Fruit fly (Drosophila melanogaster) whole organism, prepupa: ENCODE data around the gene enc.

ENCODE experiments used
- CG10669 ChIP-seq: fragments of 200-800 bp; sonication (Bioruptor generic); optimal IDR thresholded peaks from 3 replicates; lab custom pipeline; 2018; ENCODE audit warnings: missing biosample characterization, mild to moderate bottlenecking, missing genetic modification characterization, moderate library complexity
- CG11762 ChIP-seq: fragments of 200-800 bp; sonication (Bioruptor generic); optimal IDR thresholded peaks from 3 replicates; lab custom pipeline; 2016; ENCODE audit warnings: missing biosample characterization, missing genetic modification characterization; ENCODE audit not compliant: insufficient read depth
- CG1621 ChIP-seq: fragments of 200-800 bp; sonication (Bioruptor generic); optimal IDR thresholded peaks from 3 replicates; lab custom pipeline; 2018; ENCODE audit warnings: missing biosample characterization, mild to moderate bottlenecking, missing genetic modification characterization
- CG31627 ChIP-seq: fragments of 200-800 bp; sonication (Bioruptor generic); optimal IDR thresholded peaks from 3 replicates; lab custom pipeline; 2016; ENCODE audit warnings: missing biosample characterization, missing genetic modification characterization
- CG4318 ChIP-seq: fragments of 200-800 bp; sonication (Bioruptor generic); optimal IDR thresholded peaks from 3 replicates; lab custom pipeline; 2017; ENCODE audit warnings: missing biosample characterization, mild to moderate bottlenecking, missing genetic modification characterization
- CG8319 ChIP-seq: fragments of 200-800 bp; sonication (Bioruptor generic); optimal IDR thresholded peaks from 3 replicates; lab custom pipeline; 2016; ENCODE audit warnings: missing biosample characterization, missing genetic modification characterization
- Hr38 ChIP-seq: sonication (Bioruptor generic); optimal IDR thresholded peaks from 2 replicates; lab custom pipeline; 2016; ENCODE audit warnings: missing biosample characterization, missing genetic modification characterization
- Hr39 ChIP-seq: fragments of 200-800 bp; sonication (Bioruptor generic); optimal IDR thresholded peaks from 2 replicates; lab custom pipeline; 2016; ENCODE audit warnings: missing biosample characterization, missing genetic modification characterization
- Sox14 ChIP-seq: fragments of 200-800 bp; sonication (Bioruptor generic); optimal IDR thresholded peaks from 3 replicates; lab custom pipeline; 2016; ENCODE audit warnings: missing biosample characterization, missing genetic modification characterization
- Sox15 ChIP-seq: fragments of 200-800 bp; sonication (Bioruptor generic); optimal IDR thresholded peaks from 3 replicates; lab custom pipeline; 2016; ENCODE audit warnings: missing biosample characterization, missing genetic modification characterization
- acj6 ChIP-seq: fragments of 200-800 bp; sonication (Bioruptor generic); optimal IDR thresholded peaks from 3 replicates; lab custom pipeline; 2016; ENCODE audit warnings: missing biosample characterization, missing genetic modification characterization
- eg ChIP-seq: fragments of 200-800 bp; sonication (Bioruptor generic); IDR thresholded peaks from 3 replicates; pipeline ENCODE4 v1.3.6; 2022; ENCODE audit warnings: missing biosample characterization, missing genetic modification characterization
- fd85E ChIP-seq: fragments of 200-800 bp; sonication (Bioruptor generic); optimal IDR thresholded peaks from 3 replicates; lab custom pipeline; 2016; ENCODE audit warnings: missing biosample characterization, missing genetic modification characterization
- net ChIP-seq: fragments of 200-800 bp; sonication (Bioruptor generic); optimal IDR thresholded peaks from 3 replicates; lab custom pipeline; 2016; ENCODE audit warnings: missing biosample characterization, missing genetic modification characterization

DNA sequence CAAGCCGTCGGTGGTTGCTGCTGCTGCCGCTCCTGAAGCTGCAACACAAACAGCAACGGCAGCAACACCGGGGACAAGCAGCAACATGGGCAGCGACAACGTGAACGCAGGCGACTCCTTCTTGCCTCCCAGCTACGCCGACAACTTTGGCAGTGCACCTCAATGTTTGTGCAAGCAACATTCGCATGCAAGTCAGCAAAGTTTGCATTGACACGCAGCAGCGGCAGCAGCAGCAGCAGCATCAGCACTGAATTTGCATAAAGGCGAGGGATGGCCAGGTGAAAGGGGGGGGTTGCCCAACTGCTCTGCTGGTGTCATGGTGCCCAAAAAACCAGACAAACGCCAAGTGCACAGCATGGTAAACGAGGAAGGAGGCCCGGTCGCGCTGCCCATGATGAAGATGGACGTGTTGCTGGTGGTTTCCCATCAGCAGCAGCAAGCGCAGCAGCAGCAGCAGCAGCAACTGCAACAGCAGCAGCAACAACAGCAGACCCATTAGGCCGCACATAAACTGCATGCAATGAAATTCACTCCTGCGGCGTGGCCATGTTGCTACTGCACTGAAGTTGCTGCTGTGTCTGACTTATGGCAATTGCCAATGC is 46.9 kb downstream of the enc start:
- TF ChIP-seq Hr38 (GFP tag; lab: Kevin White, UChicago), result no peak
- TF ChIP-seq CG4318 (GFP tag; lab: Kevin White, UChicago), result no peak
- TF ChIP-seq CG8319 (GFP tag; lab: Kevin White, UChicago), result no peak
- no peak for TF ChIP-seq CG10669 (GFP tag; lab: Kevin White, UChicago)
- no peak for TF ChIP-seq CG11762 (GFP tag; lab: Kevin White, UChicago)
- TF ChIP-seq CG1621, result no peak
- TF ChIP-seq Sox15, result no peak
- no peak for TF ChIP-seq fd85E
- no peak for TF ChIP-seq Sox14 (GFP tag; lab: Kevin White, UChicago)
- TF ChIP-seq Hr39, result no peak
- TF ChIP-seq acj6, result no peak
- no peak for TF ChIP-seq net (GFP tag; lab: Kevin White, UChicago)
- TF ChIP-seq eg (GFP tag; lab: Robert Waterston, UW), result no peak
- no peak for TF ChIP-seq CG31627 (GFP tag; lab: Kevin White, UChicago)
